Worm (Caenorhabditis elegans) whole organism, L2 larva: Measurements from ENCODE around the gene golg-4.

Experiments used
- C34F6.9 ChIP-seq: fragments of 150-350 bp; optimal IDR thresholded peaks from 2 replicates; lab custom pipeline; 2014; ENCODE audit warnings: missing biosample characterization, missing genetic modification characterization
- F13H6.1 ChIP-seq: sonication (generic microtip); optimal IDR thresholded peaks from 2 replicates; lab custom pipeline; 2016; ENCODE audit warnings: missing genetic modification characterization, missing compliant biosample characterization
- Y55F3AM.14 ChIP-seq: fragments of 200-800 bp; sonication (Bioruptor generic); optimal IDR thresholded peaks from 2 replicates; lab custom pipeline; 2018; ENCODE audit warnings: mild to moderate bottlenecking, missing genetic modification characterization, missing compliant biosample characterization
- ZK546.5 ChIP-seq: sonication (generic microtip); optimal IDR thresholded peaks from 2 replicates; lab custom pipeline; 2017; ENCODE audit warnings: missing biosample characterization, missing genetic modification characterization
- alr-1 ChIP-seq: fragments of 150-350 bp; optimal IDR thresholded peaks from 2 replicates; lab custom pipeline; 2014; ENCODE audit warnings: missing biosample characterization, missing genetic modification characterization
- aly-2 ChIP-seq: fragments of 150-350 bp; optimal IDR thresholded peaks from 2 replicates; lab custom pipeline; 2014; ENCODE audit warnings: missing biosample characterization, missing genetic modification characterization
- ama-1 ChIP-seq: fragments of 150-350 bp; optimal IDR thresholded peaks from 2 replicates; lab custom pipeline; 2018; ENCODE audit warnings: inconsistent platforms
- ceh-16 ChIP-seq: fragments of 150-350 bp; optimal IDR thresholded peaks from 2 replicates; lab custom pipeline; 2014; ENCODE audit warnings: missing biosample characterization, missing genetic modification characterization
- ceh-82 ChIP-seq: fragments of 150-350 bp; optimal IDR thresholded peaks from 2 replicates; lab custom pipeline; 2014; ENCODE audit warnings: missing biosample characterization, missing genetic modification characterization
- crh-2 ChIP-seq: sonication (generic microtip); optimal IDR thresholded peaks from 2 replicates; lab custom pipeline; 2017; ENCODE audit warnings: missing biosample characterization, missing genetic modification characterization
- dmd-4 ChIP-seq: sonication (generic microtip); optimal IDR thresholded peaks from 2 replicates; lab custom pipeline; 2017; ENCODE audit warnings: missing biosample characterization, missing genetic modification characterization
- egl-27 ChIP-seq: sonication (generic microtip); optimal IDR thresholded peaks from 3 replicates; lab custom pipeline; 2017; ENCODE audit warnings: missing biosample characterization, missing genetic modification reagents, missing genetic modification characterization
- elt-1 ChIP-seq: fragments of 150-350 bp; optimal IDR thresholded peaks from 2 replicates; lab custom pipeline; 2014; ENCODE audit warnings: missing biosample characterization, missing genetic modification characterization
- elt-3 ChIP-seq: sonication (generic microtip); optimal IDR thresholded peaks from 2 replicates; lab custom pipeline; 2017; ENCODE audit warnings: missing biosample characterization, missing genetic modification characterization
- fos-1 ChIP-seq: fragments of 150-350 bp; optimal IDR thresholded peaks from 2 replicates; lab custom pipeline; 2014; ENCODE audit warnings: missing biosample characterization, missing genetic modification characterization
- gmeb-1 ChIP-seq: fragments of 150-350 bp; optimal IDR thresholded peaks from 2 replicates; lab custom pipeline; 2014; ENCODE audit warnings: missing biosample characterization, missing genetic modification characterization
- lsy-2 ChIP-seq, 2 experiments: fragments of 150-350 bp in 1 of 2; sonication (generic microtip) in 1 of 2; optimal IDR thresholded peaks; 2 replicates each; lab custom pipeline; 2014 to 2017; ENCODE audit warnings: missing biosample characterization in 2 of 2, missing genetic modification characterization in 2 of 2
- mab-5 ChIP-seq: fragments of 150-350 bp; optimal IDR thresholded peaks from 2 replicates; lab custom pipeline; 2014; ENCODE audit warnings: missing biosample characterization, missing genetic modification characterization
- mdl-1 ChIP-seq, 2 experiments: fragments of 150-350 bp in 1 of 2; sonication (generic microtip) in 1 of 2; optimal IDR thresholded peaks; 2 replicates each; lab custom pipeline; 2017; ENCODE audit warnings: missing biosample characterization in 2 of 2, missing genetic modification characterization in 2 of 2
- nhr-10 ChIP-seq: sonication (generic microtip); optimal IDR thresholded peaks from 2 replicates; lab custom pipeline; 2017; ENCODE audit warnings: missing biosample characterization, missing genetic modification characterization
- nhr-12 ChIP-seq: fragments of 150-350 bp; optimal IDR thresholded peaks from 2 replicates; lab custom pipeline; 2014; ENCODE audit warnings: missing biosample characterization, missing genetic modification characterization
- nhr-129 ChIP-seq: fragments of 150-350 bp; optimal IDR thresholded peaks from 2 replicates; lab custom pipeline; 2014; ENCODE audit warnings: missing biosample characterization, missing genetic modification characterization
- nhr-21 ChIP-seq: fragments of 150-350 bp; optimal IDR thresholded peaks from 2 replicates; lab custom pipeline; 2014; ENCODE audit warnings: missing biosample characterization, missing genetic modification characterization
- nhr-23 ChIP-seq: fragments of 150-350 bp; optimal IDR thresholded peaks from 2 replicates; lab custom pipeline; 2014; ENCODE audit warnings: missing biosample characterization, missing genetic modification reagents, missing genetic modification characterization
- nhr-237 ChIP-seq: fragments of 150-350 bp; optimal IDR thresholded peaks from 2 replicates; lab custom pipeline; 2014; ENCODE audit warnings: missing biosample characterization, missing genetic modification characterization
- nhr-25 ChIP-seq: fragments of 150-350 bp; sonication (generic microtip); optimal IDR thresholded peaks from 3 replicates; lab custom pipeline; 2014; ENCODE audit warnings: missing biosample characterization, missing genetic modification characterization
- nhr-6 ChIP-seq: fragments of 150-350 bp; optimal IDR thresholded peaks from 2 replicates; lab custom pipeline; 2014; ENCODE audit warnings: missing biosample characterization, missing genetic modification characterization
- nhr-77 ChIP-seq: fragments of 150-350 bp; optimal IDR thresholded peaks from 2 replicates; lab custom pipeline; 2014; ENCODE audit warnings: missing biosample characterization, missing genetic modification characterization
- peb-1 ChIP-seq: fragments of 150-350 bp; optimal IDR thresholded peaks from 2 replicates; lab custom pipeline; 2014; ENCODE audit warnings: missing biosample characterization, missing genetic modification characterization
- sem-4 ChIP-seq: fragments of 150-350 bp; optimal IDR thresholded peaks from 2 replicates; lab custom pipeline; 2014; ENCODE audit warnings: missing biosample characterization, missing genetic modification reagents, missing genetic modification characterization
- sma-3 ChIP-seq: sonication (generic microtip); optimal IDR thresholded peaks from 2 replicates; lab custom pipeline; 2016; ENCODE audit warnings: missing genetic modification reagents, missing genetic modification characterization, missing compliant biosample characterization
- sma-9 ChIP-seq, 2 experiments: fragments of 150-350 bp in 1 of 2; sonication (generic microtip) in 1 of 2; optimal IDR thresholded peaks; 2 replicates each; lab custom pipeline; 2014 to 2016; ENCODE audit warnings: missing genetic modification characterization in 2 of 2, mild to moderate bottlenecking in 1 of 2, missing biosample characterization in 1 of 2, missing compliant biosample characterization in 1 of 2, missing genetic modification reagents in 1 of 2, moderate library complexity in 1 of 2
- snpc-4 ChIP-seq: fragments of 150-350 bp; optimal IDR thresholded peaks from 2 replicates; lab custom pipeline; 2014; ENCODE audit warnings: missing biosample characterization, missing genetic modification characterization
- unc-39 ChIP-seq: fragments of 150-350 bp; optimal IDR thresholded peaks from 2 replicates; lab custom pipeline; 2014; ENCODE audit warnings: missing biosample characterization, missing genetic modification characterization
- unc-55 ChIP-seq: fragments of 150-350 bp; sonication (generic microtip); optimal IDR thresholded peaks from 3 replicates; lab custom pipeline; 2014; ENCODE audit warnings: missing biosample characterization, missing genetic modification reagents, missing genetic modification characterization
- unc-62 ChIP-seq: fragments of 150-350 bp; optimal IDR thresholded peaks from 2 replicates; lab custom pipeline; 2014; ENCODE audit warnings: missing biosample characterization, missing genetic modification reagents, missing genetic modification characterization
- zag-1 ChIP-seq: fragments of 150-350 bp; optimal IDR thresholded peaks from 2 replicates; lab custom pipeline; 2014; ENCODE audit warnings: missing biosample characterization, missing genetic modification characterization
- ztf-11 ChIP-seq: sonication (generic microtip); optimal IDR thresholded peaks from 2 replicates; lab custom pipeline; 2017; ENCODE audit warnings: missing biosample characterization, missing genetic modification characterization
- ztf-4 ChIP-seq: fragments of 150-350 bp; optimal IDR thresholded peaks from 2 replicates; lab custom pipeline; 2014; ENCODE audit warnings: missing biosample characterization, missing genetic modification characterization

The golg-4 gene

DNA sequence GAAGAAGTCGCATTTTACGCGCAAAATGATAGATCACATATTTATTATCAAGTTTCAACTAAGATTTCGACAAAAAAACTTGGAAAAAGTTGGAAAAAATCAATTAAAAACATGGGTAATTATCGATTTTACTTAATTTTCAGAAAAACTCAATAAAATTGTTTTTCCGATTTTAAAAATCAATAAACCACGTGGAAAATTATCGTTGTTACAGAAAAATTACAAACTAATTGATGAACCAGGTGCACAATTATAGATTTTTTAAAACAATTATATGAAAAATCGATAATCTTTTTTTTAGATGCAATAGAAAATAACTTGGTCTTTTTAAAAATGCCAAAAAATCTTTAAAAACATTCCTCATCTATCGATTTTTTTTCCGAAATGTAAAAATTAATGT is 25.3 kb downstream of the golg-4 start:
- TF ChIP-seq elt-3 (tag; lab: Kevin White, UChicago) (no peak), nhr-21 (tag; lab: Kevin White, UChicago) (no peak), elt-1 (no peak), ZK546.5 (tag; lab: Kevin White, UChicago) (no peak)

- TF ChIP-seq fos-1 (tag; lab: Kevin White, UChicago) (no peak), snpc-4 (tag; lab: Kevin White, UChicago) (no peak), mab-5 (tag; lab: Kevin White, UChicago) (no peak), ama-1 (lab: Kevin White, UChicago) (no peak), nhr-21 (tag; lab: Kevin White, UChicago) (no peak), nhr-237 (tag; lab: Kevin White, UChicago) (no peak), ztf-4 (tag; lab: Kevin White, UChicago) (no peak), egl-27 (tag; lab: Kevin White, UChicago) (no peak), nhr-77 (tag; lab: Kevin White, UChicago) (no peak), sem-4 (no peak), lsy-2 (tag; optimal IDR thresholded peaks at IDR 0.05; lab: Kevin White, UChicago) (no peak), ceh-82 (tag; lab: Kevin White, UChicago) (no peak), F13H6.1 (tag; lab: Kevin White, UChicago) (no peak), gmeb-1 (tag; lab: Kevin White, UChicago) (no peak), mdl-1 (tag; optimal IDR thresholded peaks at IDR 0.05; lab: Kevin White, UChicago) (no peak), ztf-11 (tag; lab: Kevin White, UChicago) (no peak), dmd-4 (no peak)
Measured at ce11 chrIII:3431385-3431784, 26.0 kb downstream of the golg-4 start, which contains the start of gene K01A11.1. Gene K01A11.1 (minus strand): TSS chrIII:3431485.

DNA sequence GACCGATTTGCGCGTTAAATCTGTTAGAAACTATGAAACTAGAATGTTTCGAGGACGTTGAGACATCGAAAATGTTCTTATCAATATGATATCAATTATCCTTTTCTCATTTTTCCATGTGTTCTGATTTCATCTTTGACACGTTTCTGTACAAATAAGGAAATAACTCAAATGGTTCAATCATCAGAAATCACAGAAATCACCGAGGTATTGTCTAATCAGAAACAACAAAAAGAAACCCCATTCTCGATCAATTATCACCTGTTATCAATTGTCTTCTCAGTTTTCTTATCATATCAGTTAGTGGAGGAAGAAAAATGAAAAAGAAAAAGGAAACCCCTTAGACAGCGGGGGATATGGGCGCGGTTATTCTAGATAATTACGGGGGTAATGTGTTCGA is 29.8 kb downstream of the golg-4 start:
- TF ChIP-seq nhr-12 (tag; lab: Kevin White, UChicago) (no peak), nhr-25 (peak; percentile 34), nhr-23 (no peak), gmeb-1 (tag; lab: Kevin White, UChicago) (peak; percentile 10), egl-27 (tag; lab: Kevin White, UChicago) (peak; percentile 44), mab-5 (tag; lab: Kevin White, UChicago) (no peak), alr-1 (tag; lab: Kevin White, UChicago) (no peak), crh-2 (tag; lab: Kevin White, UChicago) (peak; percentile 28), zag-1 (no peak), ceh-82 (tag; lab: Kevin White, UChicago) (no peak), sma-9 (GFP tag; optimal IDR thresholded peaks at IDR 0.05; lab: Kevin White, UChicago) (peak; percentile 82), sma-9 (tag; optimal IDR thresholded peaks at IDR 0.05; lab: Kevin White, UChicago) (no peak), sma-3 (peak; percentile 41), nhr-6 (tag; lab: Kevin White, UChicago) (no peak), aly-2 (tag; lab: Kevin White, UChicago) (no peak), fos-1 (tag; lab: Kevin White, UChicago) (peak; percentile 73), nhr-21 (tag; lab: Kevin White, UChicago) (peak; percentile 67)

DNA sequence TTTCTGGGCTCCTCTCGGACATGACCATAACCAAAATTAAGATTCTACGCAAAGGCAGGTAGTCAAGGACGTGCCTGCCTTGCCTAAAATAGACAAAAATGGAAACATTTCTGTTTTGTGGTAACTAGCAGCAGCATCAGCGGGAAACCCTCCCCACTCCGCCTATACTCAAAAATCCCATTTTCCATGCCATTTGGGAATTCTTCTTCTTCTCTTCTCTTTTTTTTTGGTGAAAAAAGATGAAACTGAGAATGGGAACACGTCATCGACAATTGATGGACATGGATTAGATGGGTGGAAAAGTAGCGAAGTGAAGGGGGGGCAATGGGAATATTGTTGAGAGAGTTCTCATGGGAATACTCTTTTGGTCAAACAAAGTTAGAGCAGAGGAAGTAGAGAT is 31.8 kb downstream of the golg-4 start:
- TF ChIP-seq dmd-4 = no peak
- peak; percentile 49 for TF ChIP-seq mab-5 (tag; lab: Kevin White, UChicago)
- no peak for TF ChIP-seq alr-1 (tag; lab: Kevin White, UChicago)
- no peak for TF ChIP-seq nhr-23
- TF ChIP-seq crh-2 (tag; lab: Kevin White, UChicago) = peak; percentile 76
- no peak for TF ChIP-seq snpc-4 (tag; lab: Kevin White, UChicago)
- TF ChIP-seq unc-39 (tag; lab: Kevin White, UChicago) = no peak
- TF ChIP-seq unc-55 (GFP tag; lab: Kevin White, UChicago) = peak; percentile 47
- TF ChIP-seq unc-62 (GFP tag; lab: Kevin White, UChicago) = peak; percentile 18
- TF ChIP-seq gmeb-1 (tag; lab: Kevin White, UChicago) = no peak
- TF ChIP-seq zag-1 = peak; percentile 77
- no peak for TF ChIP-seq elt-1
- TF ChIP-seq lsy-2 (tag; optimal IDR thresholded peaks at IDR 0.05; lab: Kevin White, UChicago) = peak in 1 of 2 experiments; percentile 40

- TF ChIP-seq nhr-6 (tag; lab: Kevin White, UChicago) (no peak), sem-4 (no peak), elt-1 (no peak), mdl-1 (tag; optimal IDR thresholded peaks at IDR 0.05; lab: Kevin White, UChicago) (no peak), nhr-129 (tag; lab: Kevin White, UChicago) (no peak), fos-1 (tag; lab: Kevin White, UChicago) (no peak), C34F6.9 (tag; lab: Kevin White, UChicago) (no peak), Y55F3AM.14 (GFP tag; lab: Kevin White, UChicago) (no peak), nhr-12 (tag; lab: Kevin White, UChicago) (no peak), peb-1 (tag; lab: Kevin White, UChicago) (no peak), sma-9 (GFP tag; optimal IDR thresholded peaks at IDR 0.05; lab: Kevin White, UChicago) (no peak), sma-9 (tag; optimal IDR thresholded peaks at IDR 0.05; lab: Kevin White, UChicago) (no peak), ceh-16 (tag; lab: Kevin White, UChicago) (no peak), alr-1 (tag; lab: Kevin White, UChicago) (no peak), snpc-4 (tag; lab: Kevin White, UChicago) (no peak), nhr-10 (no peak), unc-55 (GFP tag; lab: Kevin White, UChicago) (no peak), ztf-4 (tag; lab: Kevin White, UChicago) (no peak)
Measured at ce11 chrIII:3444139-3444538, 38.8 kb downstream of the golg-4 start, which contains the start of gene spe-41. Gene spe-41 (minus strand): TSS chrIII:3444210.
